Fruit fly (Drosophila melanogaster) whole organism, embryonic: Measurements from ENCODE around the gene dlg1.
A peak's percentile ranks its signal among the peaks of the same experiment; 100 is the strongest.

Source experiments
- Asciz ChIP-seq: fragments of 200-800 bp; sonication (Bioruptor generic); optimal IDR thresholded peaks from 2 replicates; lab custom pipeline; 2017; ENCODE audit warnings: missing biosample characterization, mild to moderate bottlenecking, missing genetic modification characterization, missing genetic modification reagents
- Atf6 ChIP-seq: fragments of 200-800 bp; sonication (Bioruptor generic); IDR thresholded peaks from 2 replicates; pipeline ENCODE4 v1.3.6; 2022; ENCODE audit warnings: missing biosample characterization, missing genetic modification characterization
- CG11723 ChIP-seq: fragments of 200-800 bp; sonication (Bioruptor generic); optimal IDR thresholded peaks from 2 replicates; lab custom pipeline; 2017; ENCODE audit warnings: missing biosample characterization, mild to moderate bottlenecking, missing genetic modification characterization
- CG12769 ChIP-seq: fragments of 200-800 bp; sonication (Bioruptor generic); optimal IDR thresholded peaks from 2 replicates; lab custom pipeline; 2019; ENCODE audit warnings: missing biosample characterization, mild to moderate bottlenecking, missing genetic modification characterization, moderate library complexity
- CG13424 ChIP-seq: fragments of 200-800 bp; sonication (Bioruptor generic); optimal IDR thresholded peaks from 2 replicates; lab custom pipeline; 2019; ENCODE audit warnings: missing biosample characterization, mild to moderate bottlenecking, missing genetic modification characterization, moderate library complexity
- CG13624 ChIP-seq: fragments of 200-800 bp; sonication (Bioruptor generic); optimal IDR thresholded peaks from 2 replicates; lab custom pipeline; 2016; ENCODE audit warnings: missing biosample characterization, missing genetic modification characterization
- CG15479 ChIP-seq: fragments of 200-800 bp; sonication (Bioruptor generic); optimal IDR thresholded peaks from 3 replicates; lab custom pipeline; 2019; ENCODE audit warnings: missing biosample characterization, mild to moderate bottlenecking, missing genetic modification characterization, moderate library complexity
- CG1603 ChIP-seq: fragments of 200-800 bp; sonication (Bioruptor generic); optimal IDR thresholded peaks from 2 replicates; lab custom pipeline; 2019; ENCODE audit warnings: missing biosample characterization, mild to moderate bottlenecking, missing genetic modification characterization, moderate library complexity
- CG16779 ChIP-seq: fragments of 200-800 bp; sonication (Bioruptor generic); IDR thresholded peaks from 2 replicates; pipeline ENCODE4 v1.3.6; 2022; ENCODE audit warnings: missing biosample characterization, missing genetic modification characterization
- CG30403 ChIP-seq: fragments of 200-800 bp; sonication (Bioruptor generic); optimal IDR thresholded peaks from 3 replicates; lab custom pipeline; 2016; ENCODE audit warnings: missing biosample characterization, missing genetic modification characterization
- CG3065 ChIP-seq: fragments of 200-800 bp; sonication (Bioruptor generic); optimal IDR thresholded peaks from 2 replicates; lab custom pipeline; 2016; ENCODE audit warnings: missing biosample characterization, missing genetic modification characterization
- CG4282 ChIP-seq: fragments of 200-800 bp; sonication (Bioruptor generic); optimal IDR thresholded peaks from 2 replicates; lab custom pipeline; 2016; ENCODE audit warnings: missing biosample characterization, missing genetic modification characterization
- CG4730 ChIP-seq: fragments of 200-800 bp; sonication (Bioruptor generic); IDR thresholded peaks from 2 replicates; pipeline ENCODE4 v1.3.6; 2022; ENCODE audit warnings: missing biosample characterization, missing genetic modification characterization
- CG7839 ChIP-seq: fragments of 200-800 bp; sonication (Bioruptor generic); optimal IDR thresholded peaks from 3 replicates; lab custom pipeline; 2018; ENCODE audit warnings: missing biosample characterization, mild to moderate bottlenecking, missing genetic modification characterization, moderate library complexity
- CG7987 ChIP-seq: fragments of 200-800 bp; sonication (Bioruptor generic); optimal IDR thresholded peaks from 2 replicates; lab custom pipeline; 2018; ENCODE audit warnings: missing biosample characterization, mild to moderate bottlenecking, missing genetic modification characterization, moderate library complexity
- CG9817 ChIP-seq: fragments of 200-800 bp; sonication (Bioruptor generic); optimal IDR thresholded peaks from 2 replicates; lab custom pipeline; 2018; ENCODE audit warnings: missing biosample characterization, mild to moderate bottlenecking, missing genetic modification characterization, moderate library complexity
- Chrac-16 ChIP-seq: fragments of 200-800 bp; sonication (Bioruptor generic); optimal IDR thresholded peaks from 3 replicates; lab custom pipeline; 2016; ENCODE audit warnings: missing biosample characterization, missing genetic modification characterization
- ERR ChIP-seq: fragments of 200-800 bp; sonication (Bioruptor generic); optimal IDR thresholded peaks from 2 replicates; lab custom pipeline; 2016; ENCODE audit warnings: missing biosample characterization, missing genetic modification characterization
- Gsc ChIP-seq: fragments of 200-800 bp; sonication (Bioruptor generic); IDR thresholded peaks from 2 replicates; pipeline ENCODE4 v1.3.6; 2022; ENCODE audit warnings: missing biosample characterization, missing genetic modification characterization
- H2.0 ChIP-seq: fragments of 200-800 bp; sonication (Bioruptor generic); IDR thresholded peaks from 2 replicates; pipeline ENCODE4 v1.3.6; 2022; ENCODE audit warnings: missing biosample characterization, missing genetic modification characterization
- HLH54F ChIP-seq: fragments of 200-800 bp; sonication (Bioruptor generic); optimal IDR thresholded peaks from 3 replicates; lab custom pipeline; 2016; ENCODE audit warnings: missing biosample characterization, missing genetic modification characterization
- Hr51 ChIP-seq, 2 experiments: fragments of 200-800 bp; sonication (Bioruptor generic); optimal IDR thresholded peaks; 2 replicates in 1 of 2; 3 replicates in 1 of 2; lab custom pipeline; 2016 to 2018; ENCODE audit warnings: missing biosample characterization in 2 of 2, missing genetic modification characterization in 2 of 2, mild to moderate bottlenecking in 1 of 2, moderate library complexity in 1 of 2
- Kr ChIP-seq: fragments of 200-800 bp; sonication (Bioruptor generic); optimal IDR thresholded peaks from 2 replicates; lab custom pipeline; 2017; ENCODE audit warnings: missing biosample characterization, mild to moderate bottlenecking, missing genetic modification characterization
- Med ChIP-seq: fragments of 200-800 bp; sonication (Bioruptor generic); peaks from one replicate; lab custom pipeline; 2016; ENCODE audit warnings: missing biosample characterization, missing genetic modification characterization, mild to moderate bottlenecking, inconsistent platforms, moderate library complexity
- Scr ChIP-seq: fragments of 200-800 bp; sonication (Bioruptor generic); IDR thresholded peaks from 2 replicates; pipeline ENCODE4 v1.3.6; 2022; ENCODE audit warnings: missing biosample characterization, missing genetic modification characterization; ENCODE audit not compliant: partially characterized antibody
- bcd ChIP-seq: fragments of 200-800 bp; sonication (Bioruptor generic); optimal IDR thresholded peaks from 2 replicates; lab custom pipeline; 2017; ENCODE audit warnings: missing biosample characterization, mild to moderate bottlenecking, missing genetic modification characterization
- chinmo ChIP-seq: fragments of 200-800 bp; sonication (Bioruptor generic); IDR thresholded peaks from 4 replicates; pipeline ENCODE4 v1.3.6; 2022; ENCODE audit warnings: missing biosample characterization, missing genetic modification characterization; ENCODE audit not compliant: partially characterized antibody
- chm ChIP-seq: fragments of 200-800 bp; sonication (Bioruptor generic); IDR thresholded peaks from 2 replicates; pipeline ENCODE4 v1.3.6; 2022; ENCODE audit warnings: missing biosample characterization, missing genetic modification characterization
- chn ChIP-seq: fragments of 200-800 bp; sonication (Bioruptor generic); optimal IDR thresholded peaks from 2 replicates; lab custom pipeline; 2016; ENCODE audit warnings: missing biosample characterization, missing genetic modification characterization
- crc ChIP-seq: fragments of 200-800 bp; sonication (Bioruptor generic); optimal IDR thresholded peaks from 2 replicates; lab custom pipeline; 2016; ENCODE audit warnings: missing biosample characterization, missing genetic modification characterization
- dati ChIP-seq: fragments of 200-800 bp; sonication (Bioruptor generic); IDR thresholded peaks from 2 replicates; pipeline ENCODE4 v1.3.6; 2022; ENCODE audit warnings: missing biosample characterization, missing genetic modification characterization
- disco-r ChIP-seq: fragments of 200-800 bp; sonication (Bioruptor generic); optimal IDR thresholded peaks from 2 replicates; lab custom pipeline; 2016; ENCODE audit warnings: missing biosample characterization, missing genetic modification characterization
- dm ChIP-seq: fragments of 200-800 bp; sonication (Bioruptor generic); optimal IDR thresholded peaks from 3 replicates; lab custom pipeline; 2016; ENCODE audit warnings: missing biosample characterization, missing genetic modification characterization
- exex ChIP-seq: fragments of 200-800 bp; sonication (Bioruptor generic); optimal IDR thresholded peaks from 4 replicates; lab custom pipeline; 2018; ENCODE audit warnings: missing biosample characterization, mild to moderate bottlenecking, missing genetic modification characterization, moderate library complexity
- fd3F ChIP-seq: fragments of 200-800 bp; sonication (Bioruptor generic); optimal IDR thresholded peaks from 2 replicates; lab custom pipeline; 2018; ENCODE audit warnings: missing biosample characterization, mild to moderate bottlenecking, missing genetic modification characterization, moderate library complexity
- ind ChIP-seq: fragments of 200-800 bp; sonication (Bioruptor generic); optimal IDR thresholded peaks from 3 replicates; lab custom pipeline; 2016; ENCODE audit warnings: missing biosample characterization, missing genetic modification characterization
- jigr1 ChIP-seq: fragments of 200-800 bp; sonication (Bioruptor generic); IDR thresholded peaks from 3 replicates; pipeline ENCODE4 v1.3.6; 2022; ENCODE audit warnings: missing biosample characterization, missing genetic modification characterization
- jumu ChIP-seq: fragments of 200-800 bp; sonication (Bioruptor generic); optimal IDR thresholded peaks from 3 replicates; lab custom pipeline; 2016; ENCODE audit warnings: missing biosample characterization, missing genetic modification characterization
- lilli ChIP-seq: fragments of 200-800 bp; sonication (Bioruptor generic); optimal IDR thresholded peaks from 3 replicates; lab custom pipeline; 2016; ENCODE audit warnings: missing biosample characterization, missing genetic modification characterization
- mld ChIP-seq: fragments of 200-800 bp; sonication (Bioruptor generic); IDR thresholded peaks from 3 replicates; pipeline ENCODE4 v1.3.6; 2022; ENCODE audit warnings: missing biosample characterization, missing genetic modification characterization; ENCODE audit not compliant: partially characterized antibody
- nau ChIP-seq: fragments of 200-800 bp; sonication (Bioruptor generic); optimal IDR thresholded peaks from 3 replicates; lab custom pipeline; 2017; ENCODE audit warnings: missing biosample characterization, mild to moderate bottlenecking, missing genetic modification characterization, missing genetic modification reagents
- nmo ChIP-seq: fragments of 200-800 bp; sonication (Bioruptor generic); optimal IDR thresholded peaks from 2 replicates; lab custom pipeline; 2018; ENCODE audit warnings: missing biosample characterization, mild to moderate bottlenecking, missing genetic modification characterization, moderate library complexity
- sc ChIP-seq, 3 experiments: fragments of >200 bp in 2 of 3; fragments of 200-800 bp in 1 of 3; sonication (Bioruptor generic) in 1 of 3; optimal IDR thresholded peaks; 2 replicates in 2 of 3; 3 replicates in 1 of 3; lab custom pipeline; 2017; ENCODE audit warnings: mild to moderate bottlenecking in 1 of 3, missing biosample characterization in 1 of 3, missing genetic modification characterization in 1 of 3, missing genetic modification reagents in 1 of 3
- tll ChIP-seq, 2 experiments: fragments of 200-800 bp in 1 of 2; fragments of >200 bp in 1 of 2; sonication (Bioruptor generic) in 1 of 2; optimal IDR thresholded peaks; 2 replicates each; lab custom pipeline; 2017 to 2019; ENCODE audit warnings: missing biosample characterization in 2 of 2, missing genetic modification characterization in 2 of 2, mild to moderate bottlenecking in 1 of 2, moderate library complexity in 1 of 2
- twi ChIP-seq: fragments of 200-800 bp; optimal IDR thresholded peaks from 2 replicates; lab custom pipeline; 2019; ENCODE audit warnings: missing biosample characterization, mild to moderate bottlenecking, missing genetic modification characterization, moderate library complexity
- usp ChIP-seq: fragments of >200 bp; optimal IDR thresholded peaks from 2 replicates; lab custom pipeline; 2017; ENCODE audit warnings: missing biosample characterization, missing genetic modification characterization
- vfl ChIP-seq: fragments of 200-800 bp; sonication (Bioruptor generic); optimal IDR thresholded peaks from 2 replicates; lab custom pipeline; 2016; ENCODE audit warnings: missing biosample characterization, missing genetic modification characterization
- wek ChIP-seq: fragments of 200-800 bp; sonication (Bioruptor generic); optimal IDR thresholded peaks from 3 replicates; lab custom pipeline; 2018; ENCODE audit warnings: missing biosample characterization, mild to moderate bottlenecking, missing genetic modification characterization, moderate library complexity
- zen ChIP-seq: fragments of 200-800 bp; sonication (Bioruptor generic); optimal IDR thresholded peaks from 3 replicates; lab custom pipeline; 2018; ENCODE audit warnings: missing biosample characterization, mild to moderate bottlenecking, missing genetic modification characterization, moderate library complexity

The dlg1 gene

dm6 chrX:11322659-11323058 is 46.8 kb upstream of the dlg1 start (continued):
- no peak for TF ChIP-seq CG3065
- no peak for TF ChIP-seq dati
- TF ChIP-seq CG30403 (GFP tag; lab: Kevin White, UChicago): no peak
- no peak for TF ChIP-seq CG9817 (tag; lab: Kevin White, UChicago)
- TF ChIP-seq CG1603 (tag; lab: Kevin White, UChicago): no peak
- no peak for TF ChIP-seq CG11723
- peak; percentile 86 for TF ChIP-seq CG15479 (GFP tag; lab: Kevin White, UChicago)
- peak in 1 of 2 experiments; percentile 95 for TF ChIP-seq tll (GFP tag; optimal IDR thresholded peaks at IDR 0.05; lab: Kevin White, UChicago)
- TF ChIP-seq jumu: no peak
- TF ChIP-seq jigr1 (GFP tag; lab: Robert Waterston, UW): no peak
- TF ChIP-seq nmo (GFP tag; lab: Kevin White, UChicago): no peak
- TF ChIP-seq Kr (GFP tag; lab: Kevin White, UChicago): peak; percentile 11
- no peak for TF ChIP-seq Asciz (GFP tag; lab: Kevin White, UChicago)
- no peak for TF ChIP-seq Chrac-16
- TF ChIP-seq CG4282: no peak
- TF ChIP-seq zen (tag; lab: Kevin White, UChicago): no peak
- no peak for TF ChIP-seq CG12769 (tag; lab: Kevin White, UChicago)
- TF ChIP-seq vfl (GFP tag; lab: Kevin White, UChicago): no peak
- no peak for TF ChIP-seq HLH54F (GFP tag; lab: Kevin White, UChicago)
- no peak for TF ChIP-seq wek (GFP tag; lab: Kevin White, UChicago)
- TF ChIP-seq, all 482 proteins: peak for 6

DNA sequence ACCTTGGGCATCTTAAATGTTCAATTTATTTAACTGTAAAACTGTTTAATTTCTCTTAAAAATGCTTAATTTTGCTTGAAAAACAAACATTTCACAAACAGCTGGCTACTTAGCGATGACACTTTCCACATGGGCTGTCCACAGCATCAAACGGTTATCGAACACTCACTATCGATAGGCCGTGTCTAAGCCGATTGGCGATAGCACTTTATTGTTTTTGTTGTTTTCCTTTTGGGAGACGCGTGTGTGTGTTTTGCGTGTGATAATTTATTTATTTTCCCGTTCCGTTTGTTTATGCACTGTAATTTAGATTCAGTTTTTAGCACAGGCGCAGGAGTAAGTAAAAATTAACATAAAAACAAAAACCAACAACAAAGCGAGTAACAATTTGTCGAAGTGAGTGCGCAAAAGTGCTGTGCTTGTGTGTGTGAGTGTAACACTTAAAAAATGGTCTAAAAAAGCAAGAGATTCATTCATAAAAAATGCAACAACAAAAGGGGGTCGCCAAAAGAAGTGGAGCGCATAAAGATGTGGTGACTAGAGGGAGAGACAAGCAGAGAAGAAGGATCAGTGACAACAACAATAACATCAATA is 44.2 kb upstream of the dlg1 start, which contains the start of gene Gapvd1:
Gene Gapvd1 (plus strand): TSS at position 211 of the 594 bp plus-strand sequence.
- no peak for TF ChIP-seq fd3F (GFP tag; lab: Kevin White, UChicago)
- TF ChIP-seq CG13424: no peak
- TF ChIP-seq Atf6 (GFP tag; lab: Robert Waterston, UW): no peak
- TF ChIP-seq exex (tag; lab: Kevin White, UChicago): no peak
- TF ChIP-seq CG9817 (tag; lab: Kevin White, UChicago): no peak
- no peak for TF ChIP-seq CG16779 (GFP tag; lab: Robert Waterston, UW)
- TF ChIP-seq Med (GFP tag; lab: Kevin White, UChicago): peak; percentile 79
- no peak for TF ChIP-seq disco-r
- TF ChIP-seq twi: no peak
- no peak for TF ChIP-seq bcd (GFP tag; lab: Kevin White, UChicago)
- no peak for TF ChIP-seq usp (GFP tag; lab: Kevin White, UChicago)
- no peak for TF ChIP-seq sc (optimal IDR thresholded peaks at IDR 0.05; lab: Kevin White, UChicago)
- no peak for TF ChIP-seq sc (GFP tag; optimal IDR thresholded peaks at IDR 0.05; lab: Kevin White, UChicago)
- no peak for TF ChIP-seq Gsc (GFP tag; lab: Robert Waterston, UW)
- TF ChIP-seq H2.0 (GFP tag; lab: Robert Waterston, UW): no peak
- TF ChIP-seq mld (GFP tag; lab: Robert Waterston, UW): peak; percentile 87
- no peak for TF ChIP-seq nau (GFP tag; lab: Kevin White, UChicago)
- TF ChIP-seq crc (GFP tag; lab: Kevin White, UChicago): no peak
- TF ChIP-seq Hr51 (GFP tag; optimal IDR thresholded peaks at IDR 0.05; lab: Kevin White, UChicago): no peak
- no peak for TF ChIP-seq CG4730 (GFP tag; lab: Robert Waterston, UW)
- TF ChIP-seq chn (GFP tag; lab: Kevin White, UChicago): no peak
- no peak for TF ChIP-seq ERR (GFP tag; lab: Kevin White, UChicago)
- peak; percentile 66 for TF ChIP-seq dm (GFP tag; lab: Kevin White, UChicago)
- peak; percentile 86 for TF ChIP-seq Scr
- TF ChIP-seq CG7987 (GFP tag; lab: Kevin White, UChicago): no peak
- TF ChIP-seq chinmo (GFP tag; lab: Robert Waterston, UW): peak; percentile 77; the same call in 2 of the 4 replicates
- TF ChIP-seq chm: no peak
- peak; percentile 36 for TF ChIP-seq CG13624 (GFP tag; lab: Kevin White, UChicago)
- TF ChIP-seq lilli (GFP tag; lab: Kevin White, UChicago): peak; percentile 44
- no peak for TF ChIP-seq ind (GFP tag; lab: Kevin White, UChicago)
- no peak for TF ChIP-seq CG7839
